Fruit fly (Drosophila melanogaster): ENCODE data around the gene CG8541.

dm6 chr3L:7432265-7432664 is 39.1 kb upstream of the CG8541 start:
- TF ChIP-seq Myc (optimal IDR thresholded peaks at IDR 0.05) = no peak
- TF ChIP-seq usp (GFP tag; optimal IDR thresholded peaks at IDR 0.05) = no peak
- TF ChIP-seq Dfd (GFP tag; optimal IDR thresholded peaks at IDR 0.05) = no peak
- TF ChIP-seq br (GFP tag; optimal IDR thresholded peaks at IDR 0.05) = no peak
- TF ChIP-seq dsf (GFP tag; optimal IDR thresholded peaks at IDR 0.05; ENCODE audit: borderline replicate concordance) = no peak

All from whole organism, wandering third instar larva.